Worm (Caenorhabditis elegans): ENCODE measurements around the gene F17C11.26.

ce11 chrV:10893510-10894128 is 47.6 kb upstream of the F17C11.26 start, which contains the start of gene F32D8.4:
- TF ChIP-seq him-1 (tag; optimal IDR thresholded peaks at IDR 0.05) (no peak), dao-5 (tag; optimal IDR thresholded peaks at IDR 0.05) (no peak)

Data from whole organism, L4/young adult.